Fruit fly (Drosophila melanogaster): ENCODE results near the gene Gmd.

Gmd gene

DNA sequence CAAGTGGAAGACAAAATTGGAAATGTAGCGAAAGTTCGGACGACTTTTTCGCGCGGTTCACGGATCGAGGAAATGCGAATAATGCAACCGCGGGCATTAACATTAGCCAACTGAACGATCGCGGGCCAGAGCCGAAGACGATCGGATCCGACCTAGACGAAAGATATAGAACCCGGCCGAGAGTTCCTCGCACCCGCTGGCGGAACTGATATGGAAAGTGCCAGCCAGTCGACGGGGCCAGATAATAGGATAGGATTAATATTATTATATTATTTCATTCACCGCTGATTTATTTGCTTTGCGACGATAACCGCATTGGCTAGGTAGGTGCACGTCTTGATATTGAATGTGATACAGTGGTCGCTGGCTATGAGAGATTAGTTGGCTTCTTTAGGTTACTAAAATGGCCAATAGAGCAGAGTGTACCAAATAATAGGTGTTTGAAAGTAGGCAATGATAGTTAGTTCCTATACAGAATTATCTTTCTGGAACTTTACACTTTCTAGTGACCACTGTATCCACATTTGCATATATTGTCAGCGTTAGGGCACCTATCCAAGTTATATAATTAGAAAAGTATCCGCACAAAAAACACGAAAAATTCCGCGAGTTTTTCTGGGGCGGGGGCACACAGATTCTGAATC is 22.7 kb upstream of the Gmd start (continued):
- TF ChIP-seq gce (GFP tag; IDR thresholded peaks at IDR 0.05) = peak; percentile 37; the same call in 2 of the 3 replicates
- TF ChIP-seq CG4328 (GFP tag; optimal IDR thresholded peaks at IDR 0.05) = peak; percentile 31
- TF ChIP-seq jigr1 (GFP tag; IDR thresholded peaks at IDR 0.05) = no peak
- peak; percentile 40 for TF ChIP-seq sima (GFP tag; optimal IDR thresholded peaks at IDR 0.05)
- TF ChIP-seq CG10274 (GFP tag; optimal IDR thresholded peaks at IDR 0.05) = peak; percentile 28
- no peak for TF ChIP-seq Lim3 (GFP tag; IDR thresholded peaks at IDR 0.05)
- peak; percentile 61 for TF ChIP-seq CG4424 (GFP tag; optimal IDR thresholded peaks at IDR 0.05)
- TF ChIP-seq sens (GFP tag) = peak; percentile 95
- peak; percentile 25 for TF ChIP-seq jing (GFP tag; optimal IDR thresholded peaks at IDR 0.05)
- peak in 1 of 3 experiments; percentile 47 for TF ChIP-seq lola (GFP tag; optimal IDR thresholded peaks at IDR 0.05)
- TF ChIP-seq tup (GFP tag; optimal IDR thresholded peaks at IDR 0.05) = peak; percentile 42
- TF ChIP-seq CG7963 (GFP tag; IDR thresholded peaks at IDR 0.05; ENCODE audit: partially characterized antibody) = no peak
- peak; percentile 81 for TF ChIP-seq ci (GFP tag; IDR thresholded peaks at IDR 0.05)
- TF ChIP-seq CG32532 (GFP tag; IDR thresholded peaks at IDR 0.05) = peak; percentile 84
- TF ChIP-seq CG31365 (tag; optimal IDR thresholded peaks at IDR 0.05) = no peak
- peak; percentile 67 for TF ChIP-seq MTF-1 (GFP tag; optimal IDR thresholded peaks at IDR 0.05; ENCODE audit: borderline replicate concordance)
- peak; percentile 26 for TF ChIP-seq Hmx (GFP tag; optimal IDR thresholded peaks at IDR 0.05)
- TF ChIP-seq D19B (GFP tag; optimal IDR thresholded peaks at IDR 0.05) = peak; percentile 53
- peak; percentile 86 for TF ChIP-seq Rfx (GFP tag; IDR thresholded peaks at IDR 0.05)
- TF ChIP-seq CG11504 (tag; optimal IDR thresholded peaks at IDR 0.05) = peak; percentile 78
- TF ChIP-seq TFAM (GFP tag; optimal IDR thresholded peaks at IDR 0.05) = no peak
- TF ChIP-seq zf30C (GFP tag; optimal IDR thresholded peaks at IDR 0.05) = no peak
- no peak for TF ChIP-seq chinmo (GFP tag; IDR thresholded peaks at IDR 0.05; ENCODE audit: partially characterized antibody)
- no peak for TF ChIP-seq insv (GFP tag; optimal IDR thresholded peaks at IDR 0.05)
- TF ChIP-seq Oaz (GFP tag; IDR thresholded peaks at IDR 0.05) = no peak
- TF ChIP-seq CG3838 (GFP tag; optimal IDR thresholded peaks at IDR 0.05) = no peak
- peak; percentile 49 for TF ChIP-seq CG30403 (GFP tag; optimal IDR thresholded peaks at IDR 0.05)
- no peak for TF ChIP-seq pros (GFP tag; optimal IDR thresholded peaks at IDR 0.05)
- peak; percentile 40 for TF ChIP-seq Fer2 (tag; optimal IDR thresholded peaks at IDR 0.05)
- TF ChIP-seq CG9797 (GFP tag; optimal IDR thresholded peaks at IDR 0.05) = no peak
- peak; percentile 10 for TF ChIP-seq Sry-δ (GFP tag; optimal IDR thresholded peaks at IDR 0.05)
- TF ChIP-seq her (GFP tag; optimal IDR thresholded peaks at IDR 0.05) = peak; percentile 29
- TF ChIP-seq CG11398 (GFP tag; optimal IDR thresholded peaks at IDR 0.05) = no peak
- 0 out of 2 replicates have a peak, but pooled peaks have one; percentile 37 for TF ChIP-seq CG5953 (GFP tag; IDR thresholded peaks at IDR 0.05)
- TF ChIP-seq CG10979 (tag; optimal IDR thresholded peaks at IDR 0.05) = peak; percentile 61
- TF ChIP-seq CG4820 (GFP tag; optimal IDR thresholded peaks at IDR 0.05) = peak; percentile 62
- no peak for TF ChIP-seq D (optimal IDR thresholded peaks at IDR 0.05)
- TF ChIP-seq D (GFP tag; optimal IDR thresholded peaks at IDR 0.05) = peak; percentile 41
- TF ChIP-seq Deaf1 (tag; optimal IDR thresholded peaks at IDR 0.05) = peak; percentile 41
- TF ChIP-seq CG2120 (GFP tag; optimal IDR thresholded peaks at IDR 0.05) = peak; percentile 77
- TF ChIP-seq CG11723 (GFP tag; optimal IDR thresholded peaks at IDR 0.05) = peak; percentile 39
- TF ChIP-seq fd64A (GFP tag; optimal IDR thresholded peaks at IDR 0.05) = peak; percentile 2
- TF ChIP-seq disco-r (GFP tag; optimal IDR thresholded peaks at IDR 0.05) = no peak
- peak; percentile 76 for TF ChIP-seq fd96Cb (tag; optimal IDR thresholded peaks at IDR 0.05)
- TF ChIP-seq tna (GFP tag; IDR thresholded peaks at IDR 0.05; ENCODE audit: partially characterized antibody) = no peak
- peak; percentile 56 for TF ChIP-seq gsb-n (tag; optimal IDR thresholded peaks at IDR 0.05)
- TF ChIP-seq sim (GFP tag; IDR thresholded peaks at IDR 0.05) = 0 out of 2 replicates have a peak, but pooled peaks have one; percentile 41
- TF ChIP-seq CG31224 (GFP tag; IDR thresholded peaks at IDR 0.05) = peak; percentile 54; the same call in 1 of the 2 replicates
- TF ChIP-seq CG8388 (GFP tag; optimal IDR thresholded peaks at IDR 0.05) = peak; percentile 51
- TF ChIP-seq chn (GFP tag; optimal IDR thresholded peaks at IDR 0.05) = peak; percentile 49

Measured in whole organism, embryonic.